Worm (Caenorhabditis elegans): ENCODE results near the gene srj-23.

Gene srj-23

DNA sequence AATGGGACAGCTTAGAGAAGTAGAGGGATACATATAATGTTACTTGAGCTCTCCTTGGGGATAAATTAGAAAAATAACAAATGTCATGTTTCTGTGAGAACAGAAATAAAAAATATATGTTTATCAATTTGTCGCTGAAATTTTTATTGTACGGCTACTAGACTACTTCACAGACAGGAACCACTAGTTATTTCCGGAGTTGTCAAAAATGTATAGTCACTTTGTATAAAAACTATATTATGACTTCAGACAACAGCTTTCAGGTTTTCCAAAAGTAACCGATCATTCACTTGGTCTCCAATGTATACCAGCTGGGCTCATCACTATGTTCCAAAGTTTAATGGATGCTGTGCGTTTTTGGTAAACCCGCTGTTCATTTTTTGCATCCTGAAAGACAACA is at the start of gene srj-23:
Gene srj-23, plus strand, starts transcription at position 301 of the 400 bp plus-strand sequence.
- TF ChIP-seq nhr-67 (tag; optimal IDR thresholded peaks at IDR 0.05), result no peak
- no peak for TF ChIP-seq tbx-2 (tag; optimal IDR thresholded peaks at IDR 0.05)
- no peak for TF ChIP-seq aly-2 (tag; optimal IDR thresholded peaks at IDR 0.05)
- no peak for TF ChIP-seq ama-1 (optimal IDR thresholded peaks at IDR 0.05)
- no peak for TF ChIP-seq ZK546.5 (tag; optimal IDR thresholded peaks at IDR 0.05)

DNA sequence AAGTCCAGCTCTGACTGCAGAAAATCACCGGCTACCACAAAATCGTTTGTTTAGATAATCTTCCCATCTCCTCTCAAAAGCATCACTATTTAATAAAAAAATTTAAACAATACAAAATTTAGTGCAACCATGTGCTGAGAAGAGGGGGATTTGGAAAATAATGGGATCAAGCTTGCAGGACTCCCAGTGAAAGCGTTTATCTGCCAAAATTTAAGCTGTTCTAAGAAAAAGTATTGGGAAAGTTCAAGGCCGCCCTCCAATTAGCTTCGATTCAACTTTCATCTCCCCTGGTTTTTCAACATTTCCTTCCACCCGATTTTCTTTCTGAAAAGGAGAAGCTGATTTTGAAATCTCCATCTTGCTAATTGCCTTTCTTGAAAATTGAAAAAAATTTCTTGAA is 43.3 kb upstream of the srj-23 start:
- TF ChIP-seq unc-39 (tag; optimal IDR thresholded peaks at IDR 0.05) (no peak), daf-12 (tag; optimal IDR thresholded peaks at IDR 0.05) (no peak), snpc-4 (tag; optimal IDR thresholded peaks at IDR 0.05) (no peak), aly-2 (tag; optimal IDR thresholded peaks at IDR 0.05) (no peak), elt-2 (tag; optimal IDR thresholded peaks at IDR 0.05) (no peak), eor-1 (tag; optimal IDR thresholded peaks at IDR 0.05) (no peak), skn-1 (tag; optimal IDR thresholded peaks at IDR 0.05) (no peak), fkh-2 (tag; optimal IDR thresholded peaks at IDR 0.05) (no peak), nfya-1 (tag; optimal IDR thresholded peaks at IDR 0.05; ENCODE audit: insufficient read depth) (no peak), ceh-9 (tag; optimal IDR thresholded peaks at IDR 0.05) (no peak)

DNA sequence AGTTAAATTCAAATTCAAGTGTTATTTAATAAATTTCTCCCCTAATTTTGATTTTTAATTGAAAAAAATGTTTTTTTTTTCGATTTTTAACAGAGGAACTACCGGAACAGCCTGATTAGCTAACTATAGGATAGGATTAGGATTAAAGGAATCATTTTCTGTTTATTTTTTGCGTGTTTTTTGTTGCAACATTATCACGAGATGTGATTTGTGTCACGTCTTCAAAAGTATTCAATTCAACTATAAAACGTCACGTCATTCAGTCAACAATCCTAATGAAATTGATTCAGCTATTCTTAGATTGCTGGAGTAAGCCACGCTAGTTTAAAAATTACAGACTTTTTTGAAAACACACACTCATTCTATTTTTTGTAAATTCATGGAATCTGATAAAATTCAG is 40.7 kb upstream of the srj-23 start:
- TF ChIP-seq nhr-43 (tag; optimal IDR thresholded peaks at IDR 0.05; ENCODE audit: poor library complexity, severe bottlenecking), result no peak
- no peak for TF ChIP-seq nhr-11 (tag; optimal IDR thresholded peaks at IDR 0.05)
- no peak for TF ChIP-seq R02D3.7 (tag; optimal IDR thresholded peaks at IDR 0.05)
- no peak for TF ChIP-seq ceh-28 (tag; optimal IDR thresholded peaks at IDR 0.05)
- no peak for TF ChIP-seq nhr-28 (tag; optimal IDR thresholded peaks at IDR 0.05)
- TF ChIP-seq daf-12 (tag; optimal IDR thresholded peaks at IDR 0.05), result no peak
- no peak for TF ChIP-seq ztf-11 (tag; optimal IDR thresholded peaks at IDR 0.05)
- no peak for TF ChIP-seq nhr-76 (tag; optimal IDR thresholded peaks at IDR 0.05)
- no peak for TF ChIP-seq nhr-237 (tag; optimal IDR thresholded peaks at IDR 0.05)
- TF ChIP-seq eor-1 (tag; optimal IDR thresholded peaks at IDR 0.05), result no peak
- TF ChIP-seq elt-1 (tag; optimal IDR thresholded peaks at IDR 0.05), result no peak
- TF ChIP-seq nhr-77 (tag; optimal IDR thresholded peaks at IDR 0.05), result no peak
- TF ChIP-seq fos-1 (tag; optimal IDR thresholded peaks at IDR 0.05), result no peak

DNA sequence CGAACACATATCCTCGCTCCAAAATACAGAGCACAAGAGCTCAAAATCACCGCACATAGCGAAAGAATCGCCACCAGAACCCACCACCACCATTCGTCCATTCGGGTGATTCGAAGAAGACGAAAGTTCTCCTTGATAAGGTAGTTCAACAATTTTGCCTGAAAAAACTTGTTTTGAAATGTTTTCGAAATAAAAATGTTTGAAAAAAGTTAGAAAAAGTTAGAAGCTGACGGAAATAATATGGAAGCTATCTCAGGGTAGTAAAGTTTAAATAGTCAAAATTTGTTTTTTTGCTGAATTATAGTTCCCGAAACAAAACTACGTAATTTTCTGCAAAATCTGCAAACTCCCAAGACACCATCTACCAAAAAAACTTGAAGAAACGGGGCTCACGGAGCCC is 40.0 kb upstream of the srj-23 start, which contains the start of gene snt-5:
Gene snt-5, minus strand, starts transcription at position 101 of the 400 bp plus-strand sequence.
- TF ChIP-seq eor-1 (tag; optimal IDR thresholded peaks at IDR 0.05) (no peak), mdl-1 (tag; optimal IDR thresholded peaks at IDR 0.05) (no peak), unc-62 (GFP tag; optimal IDR thresholded peaks at IDR 0.05) (no peak), mml-1 (tag; optimal IDR thresholded peaks at IDR 0.05) (no peak), unc-39 (tag; optimal IDR thresholded peaks at IDR 0.05) (no peak), ceh-9 (tag; optimal IDR thresholded peaks at IDR 0.05) (no peak)

DNA sequence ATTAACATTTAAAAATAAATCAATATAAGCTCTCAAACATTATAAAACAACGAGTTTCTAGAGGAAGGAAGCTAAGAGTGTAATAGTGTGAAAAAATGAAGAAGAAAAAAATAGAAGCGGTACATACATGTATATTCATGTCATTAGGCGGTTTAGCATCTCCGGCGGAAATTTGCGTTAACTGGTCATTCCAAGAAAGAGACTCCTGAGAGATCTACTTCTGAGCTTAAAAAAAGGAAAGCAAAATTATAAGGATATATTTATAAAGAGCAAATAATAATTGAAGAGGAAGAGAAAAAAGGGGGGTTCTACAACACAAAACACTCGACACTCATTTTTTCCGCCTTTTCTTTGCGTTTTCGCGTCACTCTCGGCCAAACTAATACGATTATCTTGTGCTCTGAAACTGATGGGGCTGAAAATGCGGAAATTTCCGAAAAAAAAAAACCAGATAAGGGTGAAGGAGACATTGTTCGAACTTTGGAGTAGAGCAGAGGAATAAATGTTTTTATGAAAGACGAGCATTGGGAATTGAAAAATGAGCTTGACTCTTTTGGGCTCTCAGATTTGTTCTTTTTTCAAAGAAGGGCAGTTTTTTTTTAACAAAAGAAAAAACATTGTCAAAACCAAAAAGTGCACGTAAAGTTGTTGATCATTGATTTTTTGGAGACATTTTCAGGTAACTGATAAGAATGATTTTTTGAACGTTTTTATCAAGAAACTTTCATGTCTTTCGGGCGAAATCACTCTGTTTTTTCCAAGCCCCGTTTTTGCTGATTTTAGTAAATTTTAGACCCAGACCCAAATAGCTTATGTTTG is 36.6 kb upstream of the srj-23 start:
- TF ChIP-seq nhr-11 (tag; optimal IDR thresholded peaks at IDR 0.05) (no peak), fkh-2 (tag; optimal IDR thresholded peaks at IDR 0.05) (no peak), ceh-16 (tag; optimal IDR thresholded peaks at IDR 0.05) (no peak), nhr-23 (tag; optimal IDR thresholded peaks at IDR 0.05) (no peak), daf-12 (tag; optimal IDR thresholded peaks at IDR 0.05) (no peak), fkh-10 (GFP tag; optimal IDR thresholded peaks at IDR 0.05) (no peak), lin-15B (tag; optimal IDR thresholded peaks at IDR 0.05) (no peak), pqm-1 (tag; optimal IDR thresholded peaks at IDR 0.05) (peak; percentile 42), nhr-77 (tag; optimal IDR thresholded peaks at IDR 0.05) (no peak), ama-1 (optimal IDR thresholded peaks at IDR 0.05) (no peak), R02D3.7 (tag; optimal IDR thresholded peaks at IDR 0.05) (no peak), nhr-12 (tag; optimal IDR thresholded peaks at IDR 0.05) (no peak), mml-1 (tag; optimal IDR thresholded peaks at IDR 0.05) (no peak), elt-2 (tag; optimal IDR thresholded peaks at IDR 0.05) (peak; percentile 81)

Measured in whole organism, L3 larva.